Worm (Caenorhabditis elegans): Measurements from ENCODE around the gene C10A4.7.

ce11 chrX:7415420-7415819 lies at the start of gene C10A4.7:
- TF ChIP-seq nhr-237 (tag; optimal IDR thresholded peaks at IDR 0.05) (no peak), snpc-4 (tag; optimal IDR thresholded peaks at IDR 0.05) (no peak), egl-27 (tag; optimal IDR thresholded peaks at IDR 0.05) (no peak), ama-1 (optimal IDR thresholded peaks at IDR 0.05) (no peak), unc-62 (GFP tag; optimal IDR thresholded peaks at IDR 0.05 in 1 of 2) (no peak), unc-62 (tag; optimal IDR thresholded peaks at IDR 0.05) (no peak), nhr-76 (tag; optimal IDR thresholded peaks at IDR 0.05) (no peak), mep-1 (tag; optimal IDR thresholded peaks at IDR 0.05) (no peak), nhr-6 (tag; optimal IDR thresholded peaks at IDR 0.05) (no peak), mxl-3 (GFP tag; optimal IDR thresholded peaks at IDR 0.05) (no peak)

Data from whole organism, L4 larva.